Fruit fly (Drosophila melanogaster) whole organism, pupa: ENCODE results near the gene Prosbeta7.

Experiments
- CG10348 ChIP-seq: fragments of 200-800 bp; sonication (Bioruptor generic); IDR thresholded peaks from 2 replicates; pipeline ENCODE4 v1.3.6; 2022; ENCODE audit warnings: missing biosample characterization, missing genetic modification characterization
- CG12605 ChIP-seq: fragments of 200-800 bp; sonication (Bioruptor generic); IDR thresholded peaks from 2 replicates; pipeline ENCODE4 v1.3.6; 2022; ENCODE audit warnings: missing biosample characterization, missing genetic modification characterization
- CG13204 ChIP-seq: fragments of 200-800 bp; sonication (Bioruptor generic); optimal IDR thresholded peaks from 2 replicates; lab custom pipeline; 2018; ENCODE audit warnings: missing biosample characterization, mild to moderate bottlenecking, missing genetic modification characterization, moderate library complexity
- CG14655 ChIP-seq: fragments of 200-800 bp; sonication (Bioruptor generic); optimal IDR thresholded peaks from 3 replicates; lab custom pipeline; 2017; ENCODE audit warnings: mild to moderate bottlenecking, missing biosample characterization, missing genetic modification reagents, missing genetic modification characterization
- CG15710 ChIP-seq: fragments of 200-800 bp; sonication (Bioruptor generic); optimal IDR thresholded peaks from 2 replicates; lab custom pipeline; 2018; ENCODE audit warnings: missing biosample characterization, mild to moderate bottlenecking, missing genetic modification characterization, moderate library complexity
- CG17806 ChIP-seq: fragments of 200-800 bp; sonication (Bioruptor generic); optimal IDR thresholded peaks from 2 replicates; lab custom pipeline; 2018; ENCODE audit warnings: missing biosample characterization, mild to moderate bottlenecking, missing genetic modification characterization, moderate library complexity
- CG32121 ChIP-seq: fragments of 200-800 bp; sonication (Bioruptor generic); IDR thresholded peaks from 2 replicates; pipeline ENCODE4 v1.3.6; 2022; ENCODE audit warnings: missing biosample characterization, missing genetic modification characterization
- CG34367 ChIP-seq: fragments of 200-800 bp; sonication (Bioruptor generic); optimal IDR thresholded peaks from 2 replicates; lab custom pipeline; 2018; ENCODE audit warnings: missing biosample characterization, mild to moderate bottlenecking, missing genetic modification characterization
- CG4496 ChIP-seq: fragments of 200-800 bp; sonication (Bioruptor generic); IDR thresholded peaks from 3 replicates; pipeline ENCODE4 v1.3.6; 2022; ENCODE audit warnings: missing biosample characterization, missing genetic modification characterization
- CG8159 ChIP-seq: fragments of 200-800 bp; sonication (Bioruptor generic); optimal IDR thresholded peaks from 3 replicates; lab custom pipeline; 2018; ENCODE audit warnings: missing biosample characterization, mild to moderate bottlenecking, missing genetic modification characterization, moderate library complexity
- CG8301 ChIP-seq: fragments of 200-800 bp; sonication (Bioruptor generic); optimal IDR thresholded peaks from 2 replicates; lab custom pipeline; 2018; ENCODE audit warnings: missing biosample characterization, mild to moderate bottlenecking, missing genetic modification characterization
- CG9948 ChIP-seq: fragments of 200-800 bp; sonication (Bioruptor generic); optimal IDR thresholded peaks from 2 replicates; lab custom pipeline; 2018; ENCODE audit warnings: missing biosample characterization, mild to moderate bottlenecking, missing genetic modification characterization, moderate library complexity
- D1 ChIP-seq: fragments of 200-800 bp; sonication (Bioruptor generic); optimal IDR thresholded peaks from 2 replicates; lab custom pipeline; 2018; ENCODE audit warnings: missing biosample characterization, mild to moderate bottlenecking, missing genetic modification characterization, moderate library complexity
- EcR ChIP-seq: fragments of 200-800 bp; sonication (Bioruptor generic); optimal IDR thresholded peaks from 3 replicates; lab custom pipeline; 2019; ENCODE audit warnings: missing biosample characterization, missing genetic modification characterization, mild to moderate bottlenecking, moderate library complexity, missing genetic modification reagents
- Ets98B ChIP-seq: fragments of 200-800 bp; sonication (Bioruptor generic); IDR thresholded peaks from 2 replicates; pipeline ENCODE4 v1.3.6; 2022; ENCODE audit warnings: missing biosample characterization, missing genetic modification characterization
- Pif1A ChIP-seq: fragments of 200-800 bp; sonication (Bioruptor generic); optimal IDR thresholded peaks from 3 replicates; lab custom pipeline; 2016; ENCODE audit warnings: missing biosample characterization, missing genetic modification characterization
- Pif1B ChIP-seq: fragments of 200-800 bp; sonication (Bioruptor generic); optimal IDR thresholded peaks from 3 replicates; lab custom pipeline; 2016; ENCODE audit warnings: missing biosample characterization, missing genetic modification characterization
- Snoo ChIP-seq: fragments of 200-800 bp; sonication (Bioruptor generic); optimal IDR thresholded peaks from 3 replicates; lab custom pipeline; 2017; ENCODE audit warnings: missing biosample characterization, mild to moderate bottlenecking, missing genetic modification characterization, inconsistent platforms
- fd96Ca ChIP-seq: fragments of 200-800 bp; sonication (Bioruptor generic); IDR thresholded peaks from 3 replicates; pipeline ENCODE4 v1.3.6; 2022; ENCODE audit warnings: missing biosample characterization, missing genetic modification characterization
- gl ChIP-seq: fragments of 200-800 bp; sonication (Bioruptor generic); optimal IDR thresholded peaks from 2 replicates; lab custom pipeline; 2018; ENCODE audit warnings: missing biosample characterization, mild to moderate bottlenecking, missing genetic modification characterization
- rn ChIP-seq: fragments of 200-800 bp; sonication (Bioruptor generic); IDR thresholded peaks from 2 replicates; pipeline ENCODE4 v1.3.6; 2022; ENCODE audit warnings: missing biosample characterization, missing genetic modification characterization

Gene Prosbeta7

dm6 chr3R:5323741-5324538, 34.2 kb downstream of the Prosbeta7 start:
- TF ChIP-seq CG12605 (GFP tag; lab: Robert Waterston, UW) (peak; percentile 15; the same call in 1 of the 2 replicates), Snoo (tag; lab: Kevin White, UChicago) (peak; percentile 7), CG10348 (GFP tag; lab: Robert Waterston, UW) (no peak), Pif1A (GFP tag; lab: Kevin White, UChicago) (peak; percentile 20), CG32121 (GFP tag; lab: Robert Waterston, UW) (peak; percentile 59; the same call in 1 of the 2 replicates), CG8159 (no peak), D1 (tag; lab: Kevin White, UChicago) (no peak), fd96Ca (GFP tag; lab: Robert Waterston, UW) (no peak), CG15710 (tag; lab: Kevin White, UChicago) (no peak), CG17806 (tag; lab: Kevin White, UChicago) (no peak), rn (GFP tag; lab: Robert Waterston, UW) (no peak), CG4496 (GFP tag; lab: Robert Waterston, UW) (peak; percentile 45; the same call in 2 of the 3 replicates), EcR (peak; percentile 54), CG34367 (tag; lab: Kevin White, UChicago) (no peak), CG9948 (tag; lab: Kevin White, UChicago) (no peak), CG14655 (GFP tag; lab: Kevin White, UChicago) (peak; percentile 57), gl (tag; lab: Kevin White, UChicago) (peak; percentile 27), CG8301 (tag; lab: Kevin White, UChicago) (peak; percentile 67), Ets98B (peak; percentile 58), Pif1B (no peak), CG13204 (GFP tag; lab: Kevin White, UChicago) (peak; percentile 7)
- TF ChIP-seq, all 21 proteins: peak for 11

dm6 chr3R:5322182-5322609, 36.0 kb downstream of the Prosbeta7 start:
- TF ChIP-seq CG15710 (tag; lab: Kevin White, UChicago) (no peak), fd96Ca (GFP tag; lab: Robert Waterston, UW) (no peak), CG9948 (tag; lab: Kevin White, UChicago) (no peak), CG8301 (tag; lab: Kevin White, UChicago) (no peak), CG14655 (GFP tag; lab: Kevin White, UChicago) (no peak), rn (GFP tag; lab: Robert Waterston, UW) (no peak), gl (tag; lab: Kevin White, UChicago) (no peak), CG32121 (GFP tag; lab: Robert Waterston, UW) (no peak), EcR (no peak)

dm6 chr3R:5320672-5321071, 37.5 kb downstream of the Prosbeta7 start:
- TF ChIP-seq Pif1A (GFP tag; lab: Kevin White, UChicago) (peak; percentile 0), Snoo (tag; lab: Kevin White, UChicago) (peak; percentile 4), Pif1B (no peak)

- no peak for TF ChIP-seq CG17806 (tag; lab: Kevin White, UChicago)
- no peak for TF ChIP-seq gl (tag; lab: Kevin White, UChicago)
- no peak for TF ChIP-seq D1 (tag; lab: Kevin White, UChicago)
- TF ChIP-seq CG4496 (GFP tag; lab: Robert Waterston, UW), result no peak
- no peak for TF ChIP-seq CG8301 (tag; lab: Kevin White, UChicago)
- TF ChIP-seq Ets98B, result no peak
- TF ChIP-seq CG9948 (tag; lab: Kevin White, UChicago), result no peak
- no peak for TF ChIP-seq EcR
- TF ChIP-seq rn (GFP tag; lab: Robert Waterston, UW), result no peak
- TF ChIP-seq CG14655 (GFP tag; lab: Kevin White, UChicago), result no peak
- no peak for TF ChIP-seq CG8159
- no peak for TF ChIP-seq Snoo (tag; lab: Kevin White, UChicago)
- TF ChIP-seq fd96Ca (GFP tag; lab: Robert Waterston, UW), result no peak
- TF ChIP-seq CG32121 (GFP tag; lab: Robert Waterston, UW), result no peak
- no peak for TF ChIP-seq CG13204 (GFP tag; lab: Kevin White, UChicago)
- TF ChIP-seq CG10348 (GFP tag; lab: Robert Waterston, UW), result no peak
- TF ChIP-seq CG12605 (GFP tag; lab: Robert Waterston, UW), result no peak
- TF ChIP-seq, all 21 proteins: peak for 0
Observed at dm6 chr3R:5319059-5319785, 38.9 kb downstream of the Prosbeta7 start.

dm6 chr3R:5317654-5318129, 40.5 kb downstream of the Prosbeta7 start:
- no peak for TF ChIP-seq CG15710 (tag; lab: Kevin White, UChicago)
- no peak for TF ChIP-seq CG17806 (tag; lab: Kevin White, UChicago)
- 0 out of 3 replicates have a peak, but pooled peaks have one; percentile 23 for TF ChIP-seq CG4496 (GFP tag; lab: Robert Waterston, UW)
- peak; percentile 42 for TF ChIP-seq EcR
- TF ChIP-seq CG32121 (GFP tag; lab: Robert Waterston, UW), result 0 out of 2 replicates have a peak, but pooled peaks have one; percentile 8
- peak; percentile 23; the same call in 1 of the 2 replicates for TF ChIP-seq Ets98B
- TF ChIP-seq fd96Ca (GFP tag; lab: Robert Waterston, UW), result no peak
- no peak for TF ChIP-seq CG8159
